Fruit fly (Drosophila melanogaster) whole organism, pupa: ENCODE data around the gene S6k.

Source experiments
- CG10348 ChIP-seq: fragments of 200-800 bp; sonication (Bioruptor generic); IDR thresholded peaks from 2 replicates; pipeline ENCODE4 v1.3.6; 2022; ENCODE audit warnings: missing biosample characterization, missing genetic modification characterization
- CG14655 ChIP-seq: fragments of 200-800 bp; sonication (Bioruptor generic); optimal IDR thresholded peaks from 3 replicates; lab custom pipeline; 2017; ENCODE audit warnings: mild to moderate bottlenecking, missing biosample characterization, missing genetic modification reagents, missing genetic modification characterization
- CG17806 ChIP-seq: fragments of 200-800 bp; sonication (Bioruptor generic); optimal IDR thresholded peaks from 2 replicates; lab custom pipeline; 2018; ENCODE audit warnings: missing biosample characterization, mild to moderate bottlenecking, missing genetic modification characterization, moderate library complexity
- CG32121 ChIP-seq: fragments of 200-800 bp; sonication (Bioruptor generic); IDR thresholded peaks from 2 replicates; pipeline ENCODE4 v1.3.6; 2022; ENCODE audit warnings: missing biosample characterization, missing genetic modification characterization
- CG34367 ChIP-seq: fragments of 200-800 bp; sonication (Bioruptor generic); optimal IDR thresholded peaks from 2 replicates; lab custom pipeline; 2018; ENCODE audit warnings: missing biosample characterization, mild to moderate bottlenecking, missing genetic modification characterization
- CG4496 ChIP-seq: fragments of 200-800 bp; sonication (Bioruptor generic); IDR thresholded peaks from 3 replicates; pipeline ENCODE4 v1.3.6; 2022; ENCODE audit warnings: missing biosample characterization, missing genetic modification characterization
- CG8159 ChIP-seq: fragments of 200-800 bp; sonication (Bioruptor generic); optimal IDR thresholded peaks from 3 replicates; lab custom pipeline; 2018; ENCODE audit warnings: missing biosample characterization, mild to moderate bottlenecking, missing genetic modification characterization, moderate library complexity
- CG8301 ChIP-seq: fragments of 200-800 bp; sonication (Bioruptor generic); optimal IDR thresholded peaks from 2 replicates; lab custom pipeline; 2018; ENCODE audit warnings: missing biosample characterization, mild to moderate bottlenecking, missing genetic modification characterization
- D1 ChIP-seq: fragments of 200-800 bp; sonication (Bioruptor generic); optimal IDR thresholded peaks from 2 replicates; lab custom pipeline; 2018; ENCODE audit warnings: missing biosample characterization, mild to moderate bottlenecking, missing genetic modification characterization, moderate library complexity
- EcR ChIP-seq: fragments of 200-800 bp; sonication (Bioruptor generic); optimal IDR thresholded peaks from 3 replicates; lab custom pipeline; 2019; ENCODE audit warnings: missing biosample characterization, missing genetic modification characterization, mild to moderate bottlenecking, moderate library complexity, missing genetic modification reagents
- Pif1B ChIP-seq: fragments of 200-800 bp; sonication (Bioruptor generic); optimal IDR thresholded peaks from 3 replicates; lab custom pipeline; 2016; ENCODE audit warnings: missing biosample characterization, missing genetic modification characterization
- Snoo ChIP-seq: fragments of 200-800 bp; sonication (Bioruptor generic); optimal IDR thresholded peaks from 3 replicates; lab custom pipeline; 2017; ENCODE audit warnings: missing biosample characterization, mild to moderate bottlenecking, missing genetic modification characterization, inconsistent platforms
- gl ChIP-seq: fragments of 200-800 bp; sonication (Bioruptor generic); optimal IDR thresholded peaks from 2 replicates; lab custom pipeline; 2018; ENCODE audit warnings: missing biosample characterization, mild to moderate bottlenecking, missing genetic modification characterization
- rn ChIP-seq: fragments of 200-800 bp; sonication (Bioruptor generic); IDR thresholded peaks from 2 replicates; pipeline ENCODE4 v1.3.6; 2022; ENCODE audit warnings: missing biosample characterization, missing genetic modification characterization

dm6 chr3L:5840847-5841246, 30.1 kb upstream of the S6k start:
- TF ChIP-seq Snoo (tag; lab: Kevin White, UChicago) (no peak), CG4496 (GFP tag; lab: Robert Waterston, UW) (no peak), CG32121 (GFP tag; lab: Robert Waterston, UW) (no peak), rn (no peak), CG10348 (GFP tag; lab: Robert Waterston, UW) (no peak), EcR (no peak), CG17806 (tag; lab: Kevin White, UChicago) (peak; percentile 25), gl (tag; lab: Kevin White, UChicago) (no peak), D1 (tag; lab: Kevin White, UChicago) (no peak), CG34367 (no peak), CG8301 (tag; lab: Kevin White, UChicago) (peak; percentile 24), CG8159 (tag; lab: Kevin White, UChicago) (peak; percentile 42), Pif1B (GFP tag; lab: Kevin White, UChicago) (no peak), CG14655 (GFP tag; lab: Kevin White, UChicago) (peak; percentile 46)
